Worm (Caenorhabditis elegans) whole organism, midembryonic: Measurements from ENCODE around the gene C12D8.20.

Experiments
- T22C8.4 ChIP-seq: fragments of 200-800 bp; sonication (Bioruptor generic); IDR thresholded peaks from 2 replicates; pipeline ENCODE4 v1.3.6; 2022; ENCODE audit warnings: missing genetic modification characterization, missing compliant biosample characterization
- cog-1 ChIP-seq: sonication (generic microtip); optimal IDR thresholded peaks from 2 replicates; lab custom pipeline; 2016; ENCODE audit warnings: missing genetic modification characterization, missing compliant biosample characterization
- flt-1 ChIP-seq: fragments of 200-800 bp; sonication (Bioruptor generic); IDR thresholded peaks from 2 replicates; pipeline ENCODE4 v1.3.6; 2022; ENCODE audit warnings: missing genetic modification characterization, missing compliant biosample characterization
- klf-2 ChIP-seq: fragments of 200-800 bp; sonication (Bioruptor generic); conservative IDR thresholded peaks from 2 replicates; pipeline ENCODE4 v1.3.6; 2022; ENCODE audit warnings: missing genetic modification reagents, missing genetic modification characterization, missing compliant biosample characterization
- med-1 ChIP-seq: sonication (generic microtip); optimal IDR thresholded peaks from 2 replicates; lab custom pipeline; 2017; ENCODE audit warnings: missing genetic modification characterization, mild to moderate bottlenecking, missing compliant biosample characterization, antibody characterized with exemption, missing genetic modification reagents; ENCODE audit not compliant: insufficient read depth
- ref-1 ChIP-seq: fragments of 200-800 bp; sonication (Bioruptor generic); conservative IDR thresholded peaks from 2 replicates; pipeline ENCODE4 v1.3.6; 2022; ENCODE audit warnings: missing genetic modification reagents, missing genetic modification characterization, missing compliant biosample characterization
- tab-1 ChIP-seq: fragments of 200-800 bp; sonication (Bioruptor generic); IDR thresholded peaks from 2 replicates; pipeline ENCODE4 v1.3.6; 2022; ENCODE audit warnings: missing genetic modification characterization, missing compliant biosample characterization
- ztf-23 ChIP-seq: fragments of 200-800 bp; sonication (Bioruptor generic); IDR thresholded peaks from 2 replicates; pipeline ENCODE4 v1.3.6; 2022; ENCODE audit warnings: missing genetic modification reagents, missing genetic modification characterization, missing compliant biosample characterization
- ztf-29 ChIP-seq: fragments of 200-800 bp; sonication (Bioruptor generic); IDR thresholded peaks from 2 replicates; pipeline ENCODE4 v1.3.6; 2022; ENCODE audit warnings: missing genetic modification reagents, missing genetic modification characterization, missing compliant biosample characterization

The C12D8.20 gene

DNA sequence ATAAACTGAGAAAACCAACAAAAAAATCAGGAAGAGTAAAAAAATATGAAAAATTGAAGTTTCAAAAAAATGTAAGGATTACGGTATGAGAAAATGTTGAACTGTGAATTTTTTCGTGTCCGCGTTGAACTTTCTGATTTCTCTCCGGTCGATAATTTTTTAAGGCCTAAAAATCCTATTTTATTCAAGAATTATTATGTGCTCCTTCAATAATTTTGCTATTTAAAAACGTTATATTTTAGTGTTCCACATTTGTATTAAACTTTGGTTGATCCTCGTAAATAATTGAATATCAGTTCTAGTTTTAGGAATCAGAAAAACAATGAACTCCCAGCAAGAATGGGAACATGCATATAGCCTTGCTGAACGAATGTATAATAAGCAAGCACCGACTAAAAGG lies 9.5 kb upstream of the C12D8.20 start, which contains the start of gene hpo-40:
hpo-40 (plus strand) TSS at position 301 of the 400 bp plus-strand sequence.
- TF ChIP-seq ref-1 (GFP tag; lab: Robert Waterston, UW) (no peak), cog-1 (tag; lab: Kevin White, UChicago) (no peak), tab-1 (GFP tag; lab: Robert Waterston, UW) (no peak)

DNA sequence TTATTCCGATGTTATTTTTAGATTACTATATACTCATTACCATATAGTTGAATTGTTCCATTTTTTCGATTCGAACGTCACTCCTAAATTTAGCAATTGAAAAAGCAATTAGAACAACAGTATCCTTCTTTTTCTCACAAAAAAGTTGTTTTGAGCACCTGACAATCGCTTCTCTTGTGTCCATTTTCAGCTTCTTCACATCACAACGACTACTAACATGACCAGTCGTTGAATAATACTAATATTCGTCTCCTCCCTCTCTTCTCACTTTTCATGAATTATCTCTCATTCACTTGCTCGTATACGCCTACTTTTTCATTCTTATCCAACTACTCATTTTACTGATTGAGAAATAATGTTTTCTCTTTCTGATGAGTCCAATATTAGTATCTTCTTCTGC lies 5.4 kb upstream of the C12D8.20 start, which contains the start of gene ZK856.14:
ZK856.14 (plus strand) TSS at position 301 of the 400 bp plus-strand sequence.
- TF ChIP-seq tab-1 (GFP tag; lab: Robert Waterston, UW) (no peak), ref-1 (GFP tag; lab: Robert Waterston, UW) (no peak)

DNA sequence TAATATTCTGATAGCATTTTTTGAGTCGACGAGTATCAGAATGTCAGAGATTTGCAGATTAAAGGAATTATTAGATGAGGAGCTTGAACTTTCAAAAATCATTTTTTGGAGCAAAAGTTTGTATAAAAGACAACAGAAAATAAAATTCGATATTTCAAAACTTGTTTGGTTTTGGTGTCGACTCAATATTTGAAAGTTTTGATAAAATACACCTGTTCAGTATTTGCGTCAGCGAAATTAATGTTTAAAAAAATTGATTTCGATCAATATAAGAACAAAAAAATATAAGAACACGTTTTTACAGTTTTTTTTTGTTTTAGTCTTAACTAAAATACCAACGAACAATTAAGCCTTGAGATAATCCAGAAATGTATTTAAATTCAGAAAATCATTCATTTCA lies 1.5 kb upstream of the C12D8.20 start, which contains the start of gene C12D8.13:
C12D8.13 (minus strand) TSS at position 101 of the 400 bp plus-strand sequence.
- TF ChIP-seq tab-1 (GFP tag; lab: Robert Waterston, UW) (no peak), T22C8.4 (GFP tag; lab: Robert Waterston, UW) (no peak), cog-1 (tag; lab: Kevin White, UChicago) (no peak), ztf-23 (no peak), flt-1 (GFP tag; lab: Robert Waterston, UW) (no peak), ztf-29 (GFP tag; lab: Robert Waterston, UW) (no peak), klf-2 (no peak), ref-1 (GFP tag; lab: Robert Waterston, UW) (no peak), med-1 (GFP tag; lab: Kevin White, UChicago) (no peak)

DNA sequence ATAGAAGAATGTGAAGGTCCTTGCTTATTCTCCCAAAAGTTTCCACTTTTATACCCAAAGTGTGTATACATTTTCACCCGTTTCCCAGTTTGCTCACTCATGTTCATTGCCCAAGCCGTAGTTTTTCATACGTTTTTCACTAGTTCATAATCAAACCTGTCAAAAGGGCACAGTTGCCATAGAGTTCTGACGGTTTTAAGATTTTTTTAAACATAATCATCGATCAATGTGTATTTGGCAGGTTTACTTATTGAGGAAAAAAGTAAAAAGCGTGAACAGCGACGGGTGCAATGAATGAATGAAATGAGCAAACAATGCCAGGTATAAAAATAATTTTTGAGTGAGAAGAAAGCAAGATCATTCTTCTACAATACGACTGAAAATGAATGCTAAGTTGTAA lies 790 bp upstream of the C12D8.20 start, which contains the start of the genes fipr-5 and fipr-9:
fipr-5 (minus strand) TSS at position 101 of the 400 bp plus-strand sequence.
fipr-9 (plus strand) TSS at position 346 of the 400 bp plus-strand sequence.
- TF ChIP-seq T22C8.4 (GFP tag; lab: Robert Waterston, UW) (no peak), ref-1 (GFP tag; lab: Robert Waterston, UW) (no peak), ztf-29 (GFP tag; lab: Robert Waterston, UW) (no peak), klf-2 (no peak), flt-1 (GFP tag; lab: Robert Waterston, UW) (no peak), med-1 (GFP tag; lab: Kevin White, UChicago) (no peak), cog-1 (tag; lab: Kevin White, UChicago) (no peak), tab-1 (GFP tag; lab: Robert Waterston, UW) (no peak), ztf-23 (no peak)

DNA sequence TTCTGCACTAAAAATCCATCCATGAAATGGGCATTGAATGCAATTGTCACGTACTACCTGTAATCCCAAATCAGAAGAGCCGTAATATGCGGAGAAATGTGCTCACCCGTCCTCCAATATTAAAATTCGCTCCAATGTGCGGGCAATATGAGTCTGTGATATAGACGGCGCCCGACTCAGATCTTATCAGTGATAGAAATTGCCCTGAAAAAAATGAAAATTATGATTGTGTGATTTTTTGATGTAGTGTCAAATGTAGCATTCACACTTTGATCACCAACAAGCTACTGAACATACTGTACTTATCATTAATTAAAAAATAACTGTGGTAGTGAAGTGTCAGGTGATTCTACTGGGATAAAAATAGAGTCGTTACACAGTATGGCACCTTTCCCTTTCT lies 2.5 kb downstream of the C12D8.20 start:
- TF ChIP-seq ztf-23 (no peak), med-1 (GFP tag; lab: Kevin White, UChicago) (no peak), klf-2 (no peak), T22C8.4 (GFP tag; lab: Robert Waterston, UW) (no peak)

DNA sequence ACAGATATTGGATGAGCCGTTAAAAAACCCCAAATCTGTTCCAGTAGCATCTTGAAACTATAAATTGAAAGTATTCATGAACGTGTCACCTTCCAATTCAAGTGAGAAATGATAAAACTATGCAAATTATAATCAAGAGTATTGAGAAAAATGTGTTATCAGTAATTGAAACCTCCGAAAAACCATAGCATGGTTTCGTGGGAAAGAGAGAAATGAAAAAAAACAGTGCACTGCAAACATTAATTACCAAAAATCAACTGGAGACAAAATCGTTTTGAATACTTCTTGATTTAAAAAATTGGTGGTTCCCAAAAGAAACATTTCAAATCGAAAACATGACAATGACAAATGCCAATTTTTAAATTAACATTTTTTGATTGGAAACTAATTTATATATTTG lies 3.5 kb downstream of the C12D8.20 start, which contains the start of gene daf-36:
daf-36 (minus strand) TSS at position 101 of the 400 bp plus-strand sequence.
- no peak for TF ChIP-seq ztf-29 (GFP tag; lab: Robert Waterston, UW)

DNA sequence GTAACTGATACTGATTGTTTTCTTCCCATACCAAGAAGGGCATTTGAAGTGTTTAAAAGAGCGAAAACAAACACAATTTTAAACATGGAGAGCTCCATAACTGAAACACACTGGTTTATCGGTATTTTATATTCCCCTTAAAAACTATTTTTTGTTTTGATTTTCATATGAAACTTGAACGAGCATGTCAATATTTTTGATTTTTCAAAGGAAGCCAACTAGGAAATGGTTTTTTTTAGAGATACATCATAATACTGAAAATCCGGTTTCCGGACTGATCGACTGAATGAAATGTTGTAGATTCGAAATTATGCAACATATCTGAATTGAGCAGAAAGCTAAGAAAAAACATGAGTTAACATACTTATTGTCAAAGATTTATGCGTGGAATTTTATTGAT lies 5.2 kb downstream of the C12D8.20 start, which contains the start of gene ttr-19:
ttr-19 (minus strand) TSS at position 101 of the 400 bp plus-strand sequence.
- TF ChIP-seq ztf-23 (no peak), cog-1 (tag; lab: Kevin White, UChicago) (no peak), tab-1 (GFP tag; lab: Robert Waterston, UW) (no peak), flt-1 (GFP tag; lab: Robert Waterston, UW) (no peak), T22C8.4 (GFP tag; lab: Robert Waterston, UW) (no peak), klf-2 (no peak), ztf-29 (GFP tag; lab: Robert Waterston, UW) (no peak), med-1 (GFP tag; lab: Kevin White, UChicago) (no peak), ref-1 (GFP tag; lab: Robert Waterston, UW) (no peak)

DNA sequence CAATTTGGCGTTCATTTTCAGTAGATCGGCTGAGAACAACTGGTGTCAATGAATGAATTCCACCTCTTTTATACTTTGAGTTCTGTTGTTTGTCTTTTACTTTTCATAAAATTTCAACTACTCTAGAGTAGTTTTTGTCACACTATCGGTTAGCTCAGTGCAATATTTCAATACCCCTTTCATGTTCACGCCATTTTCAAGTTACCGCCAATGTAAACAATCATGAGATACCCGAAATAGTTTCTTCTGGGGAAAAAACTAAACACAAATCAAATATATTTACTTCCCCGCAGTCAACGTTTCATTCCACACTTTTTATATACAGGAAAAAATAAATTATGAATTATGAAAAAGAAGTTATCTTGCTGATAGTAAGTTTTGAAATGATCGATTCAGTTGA lies 6.3 kb downstream of the C12D8.20 start, which contains the start of gene fipr-4:
fipr-4 (minus strand) TSS at position 101 of the 400 bp plus-strand sequence.
- no peak for TF ChIP-seq ztf-23
- no peak for TF ChIP-seq klf-2
- TF ChIP-seq ztf-29 (GFP tag; lab: Robert Waterston, UW) = no peak
- TF ChIP-seq tab-1 (GFP tag; lab: Robert Waterston, UW) = no peak
- no peak for TF ChIP-seq T22C8.4 (GFP tag; lab: Robert Waterston, UW)
- TF ChIP-seq ref-1 (GFP tag; lab: Robert Waterston, UW) = no peak
- TF ChIP-seq flt-1 (GFP tag; lab: Robert Waterston, UW) = no peak
- TF ChIP-seq cog-1 (tag; lab: Kevin White, UChicago) = no peak
- no peak for TF ChIP-seq med-1 (GFP tag; lab: Kevin White, UChicago)

DNA sequence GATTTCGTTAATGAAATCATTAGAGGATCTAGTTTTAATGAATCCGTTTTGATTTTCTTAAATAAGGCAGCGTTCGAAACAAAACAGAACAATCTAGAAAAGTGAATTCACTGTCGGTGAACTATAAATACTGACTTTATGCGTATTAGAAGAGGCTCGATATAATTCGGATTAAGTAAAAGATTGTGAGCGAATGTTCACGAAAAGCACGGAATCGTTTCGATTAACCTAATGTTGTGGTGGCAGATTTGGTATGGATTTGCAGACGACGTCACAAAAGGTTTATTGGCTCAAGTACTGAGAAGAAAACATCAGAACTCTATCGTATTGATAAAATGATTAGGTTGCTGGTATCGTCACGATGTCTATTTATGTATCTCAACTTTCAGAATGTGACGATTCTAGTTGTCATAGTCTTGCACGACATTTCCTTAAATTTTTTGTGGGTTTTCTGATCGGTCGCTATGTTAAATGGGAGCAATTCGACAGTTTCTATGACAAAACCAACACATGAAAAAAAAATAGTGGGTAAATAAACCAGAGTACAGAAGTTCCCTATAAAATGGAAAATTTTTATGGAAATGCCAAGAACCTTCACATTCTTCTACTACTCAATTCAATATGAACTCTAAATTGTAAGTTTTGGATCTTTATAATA lies 7.2 kb downstream of the C12D8.20 start, which contains the start of the genes pyt-1 and fipr-7:
pyt-1 (minus strand) TSS at position 101 of the 658 bp plus-strand sequence.
fipr-7 (plus strand) TSS at position 608 of the 658 bp plus-strand sequence.
- no peak for TF ChIP-seq ztf-23
- TF ChIP-seq klf-2 = no peak
- no peak for TF ChIP-seq T22C8.4 (GFP tag; lab: Robert Waterston, UW)
- TF ChIP-seq ztf-29 (GFP tag; lab: Robert Waterston, UW) = no peak
- TF ChIP-seq ref-1 (GFP tag; lab: Robert Waterston, UW) = no peak
- no peak for TF ChIP-seq med-1 (GFP tag; lab: Kevin White, UChicago)
- no peak for TF ChIP-seq cog-1 (tag; lab: Kevin White, UChicago)
- TF ChIP-seq tab-1 (GFP tag; lab: Robert Waterston, UW) = no peak
- TF ChIP-seq flt-1 (GFP tag; lab: Robert Waterston, UW) = no peak

DNA sequence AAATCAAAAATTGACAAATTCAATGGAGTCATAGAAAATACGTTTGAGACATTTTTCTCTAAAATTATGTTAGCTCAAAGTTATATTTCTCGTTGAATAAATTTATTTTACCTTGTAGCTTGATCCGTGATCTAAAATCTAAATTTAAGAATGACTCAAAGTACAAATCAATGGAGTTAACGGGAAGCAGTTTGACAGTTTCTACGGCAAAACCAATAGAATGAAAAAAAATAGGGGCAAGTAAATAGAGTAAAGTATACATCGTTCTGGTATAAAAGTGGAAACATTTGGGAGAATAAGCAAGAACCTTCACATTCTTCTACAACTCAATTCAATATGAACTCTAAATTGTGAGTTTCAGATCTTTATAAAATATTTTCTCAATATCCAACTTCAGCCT lies 8.8 kb downstream of the C12D8.20 start, which contains the start of gene fipr-6:
fipr-6 (plus strand) TSS at position 301 of the 400 bp plus-strand sequence.
- TF ChIP-seq flt-1 (GFP tag; lab: Robert Waterston, UW) (no peak), cog-1 (tag; lab: Kevin White, UChicago) (no peak), ztf-29 (GFP tag; lab: Robert Waterston, UW) (no peak), T22C8.4 (GFP tag; lab: Robert Waterston, UW) (no peak), ztf-23 (no peak)
